Fruit fly (Drosophila melanogaster) whole organism, adult: ENCODE data around the gene hdm.

Source experiments
- CG11617 ChIP-seq: fragments of 200-800 bp; sonication (Bioruptor generic); optimal IDR thresholded peaks from 2 replicates; lab custom pipeline; 2017; ENCODE audit warnings: mild to moderate bottlenecking, missing biosample characterization, missing genetic modification reagents, missing genetic modification characterization
- CG12768 ChIP-seq: fragments of 200-800 bp; sonication (Bioruptor generic); optimal IDR thresholded peaks from 2 replicates; lab custom pipeline; 2017; ENCODE audit warnings: missing biosample characterization, missing genetic modification characterization, mild to moderate bottlenecking, moderate library complexity, missing genetic modification reagents
- CG14711 ChIP-seq: fragments of 200-800 bp; sonication (Bioruptor generic); optimal IDR thresholded peaks from 2 replicates; lab custom pipeline; 2018; ENCODE audit warnings: missing biosample characterization, mild to moderate bottlenecking, missing genetic modification characterization, moderate library complexity
- CG1620 ChIP-seq: fragments of 200-800 bp; sonication (Bioruptor generic); optimal IDR thresholded peaks from 2 replicates; lab custom pipeline; 2016; ENCODE audit warnings: missing biosample characterization, missing genetic modification characterization
- CG33017 ChIP-seq: fragments of 200-800 bp; sonication (Bioruptor generic); optimal IDR thresholded peaks from 2 replicates; lab custom pipeline; 2018; ENCODE audit warnings: missing biosample characterization, mild to moderate bottlenecking, missing genetic modification characterization, moderate library complexity
- CG7045 ChIP-seq: fragments of 200-800 bp; sonication (Bioruptor generic); optimal IDR thresholded peaks from 2 replicates; lab custom pipeline; 2017; ENCODE audit warnings: missing biosample characterization, mild to moderate bottlenecking, missing genetic modification characterization
- CG7101 ChIP-seq: fragments of 200-800 bp; sonication (Bioruptor generic); optimal IDR thresholded peaks from 2 replicates; lab custom pipeline; 2018; ENCODE audit warnings: missing biosample characterization, mild to moderate bottlenecking, missing genetic modification characterization, moderate library complexity
- Clk ChIP-seq: fragments of 200-800 bp; sonication (Bioruptor generic); optimal IDR thresholded peaks from 2 replicates; lab custom pipeline; 2017; ENCODE audit warnings: missing biosample characterization, missing genetic modification characterization
- Crg-1 ChIP-seq: fragments of 200-800 bp; sonication (Bioruptor generic); optimal IDR thresholded peaks from 2 replicates; lab custom pipeline; 2016; ENCODE audit warnings: missing biosample characterization, missing genetic modification characterization
- Hr96 ChIP-seq: fragments of 200-800 bp; sonication (Bioruptor generic); optimal IDR thresholded peaks from 2 replicates; lab custom pipeline; 2016; ENCODE audit warnings: missing biosample characterization, missing genetic modification characterization
- Mnt ChIP-seq: fragments of 200-800 bp; sonication (Bioruptor generic); optimal IDR thresholded peaks from 2 replicates; lab custom pipeline; 2016; ENCODE audit warnings: missing biosample characterization, mild to moderate bottlenecking, missing genetic modification characterization
- bab1 ChIP-seq: fragments of 200-800 bp; sonication (Bioruptor generic); optimal IDR thresholded peaks from 3 replicates; lab custom pipeline; 2019; ENCODE audit warnings: missing biosample characterization, mild to moderate bottlenecking, missing genetic modification characterization, moderate library complexity
- cic ChIP-seq: fragments of 200-800 bp; sonication (Bioruptor generic); optimal IDR thresholded peaks from 2 replicates; lab custom pipeline; 2017; ENCODE audit warnings: missing biosample characterization, mild to moderate bottlenecking, missing genetic modification characterization, moderate library complexity
- kay ChIP-seq: fragments of 200-800 bp; sonication (Bioruptor generic); peaks from one replicate; lab custom pipeline; 2016; ENCODE audit warnings: missing biosample characterization, missing genetic modification characterization, borderline replicate concordance
- ovo ChIP-seq: fragments of 200-800 bp; sonication (Bioruptor generic); optimal IDR thresholded peaks from 2 replicates; lab custom pipeline; 2016; ENCODE audit warnings: missing biosample characterization, missing genetic modification characterization
- pad ChIP-seq: fragments of 200-800 bp; sonication (Bioruptor generic); optimal IDR thresholded peaks from 3 replicates; lab custom pipeline; 2017; ENCODE audit warnings: missing biosample characterization, missing genetic modification characterization, mild to moderate bottlenecking, moderate library complexity, missing genetic modification reagents
- tj ChIP-seq: fragments of 200-800 bp; sonication (Bioruptor generic); optimal IDR thresholded peaks from 3 replicates; lab custom pipeline; 2017; ENCODE audit warnings: missing biosample characterization, mild to moderate bottlenecking, missing genetic modification characterization, moderate library complexity
- toe ChIP-seq: fragments of 200-800 bp; sonication (Bioruptor generic); optimal IDR thresholded peaks from 2 replicates; lab custom pipeline; 2016; ENCODE audit warnings: missing biosample characterization, missing genetic modification characterization

The hdm gene

dm6 chrX:7965761-7966555 is 46.0 kb upstream of the hdm start:
- TF ChIP-seq tj (GFP tag; lab: Kevin White, UChicago) (peak; percentile 17), CG1620 (no peak), CG7045 (GFP tag; lab: Kevin White, UChicago) (peak; percentile 26), Mnt (GFP tag; lab: Kevin White, UChicago) (peak; percentile 14), Crg-1 (peak; percentile 7)

dm6 chrX:7963724-7964123 is 43.8 kb upstream of the hdm start, which contains the start of gene sn:
Gene sn, plus strand, starts transcription at chrX:7964024.
- no peak for TF ChIP-seq ovo
- no peak for TF ChIP-seq cic
- TF ChIP-seq toe (GFP tag; lab: Kevin White, UChicago): no peak
- no peak for TF ChIP-seq kay (GFP tag; lab: Kevin White, UChicago)
- no peak for TF ChIP-seq CG12768 (GFP tag; lab: Kevin White, UChicago)
- no peak for TF ChIP-seq CG11617 (GFP tag; lab: Kevin White, UChicago)
- TF ChIP-seq CG7045 (GFP tag; lab: Kevin White, UChicago): no peak
- no peak for TF ChIP-seq CG14711 (tag; lab: Kevin White, UChicago)
- TF ChIP-seq tj (GFP tag; lab: Kevin White, UChicago): no peak

DNA sequence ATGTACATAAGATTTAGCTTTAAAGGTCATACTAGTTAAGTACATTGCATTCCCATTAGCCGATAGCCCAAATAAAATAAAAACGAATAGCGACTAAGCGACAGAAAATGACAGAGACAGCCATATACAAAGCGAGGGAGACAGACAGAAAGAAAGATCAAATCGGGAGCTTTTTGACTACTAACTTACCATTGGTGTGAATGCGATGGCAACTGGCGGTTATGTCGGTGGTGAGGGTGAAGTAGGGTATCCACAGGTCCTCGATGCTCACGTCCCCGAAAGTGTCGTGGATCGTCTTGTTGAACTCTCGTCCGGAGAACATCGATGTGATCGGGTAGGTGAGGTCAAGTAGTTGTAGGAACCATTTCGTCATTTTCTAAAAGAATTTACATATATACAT is 41.1 kb upstream of the hdm start:
- TF ChIP-seq Mnt (GFP tag; lab: Kevin White, UChicago): no peak

DNA sequence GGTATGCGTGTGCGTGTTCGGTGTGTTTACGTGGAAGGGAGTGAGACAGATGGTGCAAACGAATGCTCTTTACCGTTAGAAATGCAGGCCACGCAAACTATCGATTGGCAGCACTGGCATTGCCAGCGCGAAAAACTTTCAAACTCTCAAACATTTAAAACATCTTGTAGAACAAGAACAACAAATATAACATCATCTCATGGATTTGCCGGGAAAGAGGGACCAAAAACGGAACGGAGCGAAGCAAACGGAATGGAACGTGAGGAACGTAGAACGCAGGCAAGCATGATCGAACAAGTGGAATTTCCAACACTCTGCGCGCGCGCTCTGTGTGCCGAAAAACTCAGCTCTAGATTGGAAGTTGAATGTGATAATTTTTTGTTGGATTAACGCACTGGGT is 39.6 kb upstream of the hdm start:
- TF ChIP-seq ovo: peak; percentile 70
- TF ChIP-seq CG7101 (tag; lab: Kevin White, UChicago): no peak
- no peak for TF ChIP-seq Crg-1

dm6 chrX:7959025-7959424 is 39.1 kb upstream of the hdm start:
- no peak for TF ChIP-seq ovo
- peak; percentile 70 for TF ChIP-seq Mnt (GFP tag; lab: Kevin White, UChicago)
- no peak for TF ChIP-seq CG14711 (tag; lab: Kevin White, UChicago)
- no peak for TF ChIP-seq CG33017 (tag; lab: Kevin White, UChicago)

DNA sequence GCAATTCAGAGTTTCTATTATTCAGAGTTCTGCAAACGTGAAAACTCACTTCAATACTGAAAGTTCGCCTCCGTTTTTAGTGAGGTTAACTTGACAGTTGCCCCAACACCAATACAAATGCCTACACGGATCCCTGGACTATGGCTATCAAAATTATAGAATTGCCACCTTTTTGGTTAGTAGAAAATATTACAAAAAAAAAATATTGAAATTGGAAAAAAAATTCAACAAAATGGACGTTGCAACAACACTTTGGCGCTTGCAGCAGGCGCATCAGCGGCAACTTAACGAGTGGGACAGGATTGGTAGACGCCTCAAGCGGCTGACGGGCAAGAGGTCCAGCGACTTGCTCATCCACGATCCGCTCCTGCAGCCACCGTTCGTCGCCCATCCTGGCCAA is 36.0 kb upstream of the hdm start, which contains the start of the genes CG15332 and CG15330:
Gene CG15332 (minus strand): TSS at position 101 of the 400 bp plus-strand sequence.
Gene CG15330 (plus strand): TSS at position 175 of the 400 bp plus-strand sequence.
- no peak for TF ChIP-seq pad
- TF ChIP-seq cic: no peak
- no peak for TF ChIP-seq kay (GFP tag; lab: Kevin White, UChicago)
- no peak for TF ChIP-seq Hr96 (GFP tag; lab: Kevin White, UChicago)
- no peak for TF ChIP-seq Mnt (GFP tag; lab: Kevin White, UChicago)
- TF ChIP-seq CG7101 (tag; lab: Kevin White, UChicago): no peak
- TF ChIP-seq CG1620: no peak
- TF ChIP-seq CG11617 (GFP tag; lab: Kevin White, UChicago): no peak
- TF ChIP-seq CG7045 (GFP tag; lab: Kevin White, UChicago): no peak
- TF ChIP-seq Clk: no peak
- no peak for TF ChIP-seq CG33017 (tag; lab: Kevin White, UChicago)
- TF ChIP-seq CG14711 (tag; lab: Kevin White, UChicago): no peak
- TF ChIP-seq toe (GFP tag; lab: Kevin White, UChicago): no peak
- no peak for TF ChIP-seq Crg-1
- no peak for TF ChIP-seq bab1
- no peak for TF ChIP-seq CG12768 (GFP tag; lab: Kevin White, UChicago)

DNA sequence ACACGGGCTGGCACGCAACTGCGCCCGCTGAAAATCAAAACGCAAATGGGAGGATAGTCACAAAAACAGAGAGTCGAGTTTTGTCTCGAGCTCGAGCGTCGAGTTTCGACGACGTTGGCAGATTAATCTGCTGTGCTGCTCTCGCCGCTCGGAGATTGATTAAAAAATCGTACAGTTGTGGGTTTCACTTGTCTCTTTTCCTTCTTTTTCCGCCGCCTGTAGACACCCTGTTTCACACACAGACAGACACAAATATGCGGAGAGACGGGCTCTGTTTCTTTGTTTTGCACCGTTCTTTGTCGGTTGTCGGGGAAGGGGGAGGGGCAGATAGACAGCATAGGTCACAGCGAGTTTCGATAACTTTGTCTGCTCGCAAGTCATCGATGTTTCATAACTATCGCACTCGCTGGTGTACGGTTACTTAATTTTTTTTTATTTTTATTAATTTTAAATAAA is 27.0 kb upstream of the hdm start, which contains the start of gene orion:
Gene orion (minus strand): TSS at position 51 of the 456 bp plus-strand sequence.
- TF ChIP-seq CG11617 (GFP tag; lab: Kevin White, UChicago) (peak; percentile 27), Hr96 (GFP tag; lab: Kevin White, UChicago) (no peak), CG7045 (GFP tag; lab: Kevin White, UChicago) (no peak), toe (GFP tag; lab: Kevin White, UChicago) (no peak), pad (peak; percentile 91), CG14711 (tag; lab: Kevin White, UChicago) (peak; percentile 6), Mnt (GFP tag; lab: Kevin White, UChicago) (peak; percentile 16), Crg-1 (no peak), ovo (peak; percentile 6), bab1 (peak; percentile 76), tj (GFP tag; lab: Kevin White, UChicago) (peak; percentile 95), CG7101 (tag; lab: Kevin White, UChicago) (no peak), cic (no peak)
